Worm (Caenorhabditis elegans) whole organism, L1 larva: Measurements from ENCODE around the gene kin-19.

Source experiments
- aly-2 ChIP-seq: fragments of 150-350 bp; optimal IDR thresholded peaks from 2 replicates; lab custom pipeline; 2014; ENCODE audit warnings: missing biosample characterization, missing genetic modification characterization
- blmp-1 ChIP-seq: fragments of 150-350 bp; optimal IDR thresholded peaks from 2 replicates; lab custom pipeline; 2014; ENCODE audit warnings: missing biosample characterization, missing genetic modification characterization
- ceh-88 ChIP-seq: fragments of 200-800 bp; sonication (Bioruptor generic); IDR thresholded peaks from 2 replicates; pipeline ENCODE4 v1.3.6; 2022; ENCODE audit warnings: missing genetic modification characterization, missing compliant biosample characterization
- dpl-1 ChIP-seq, 3 experiments: fragments of 150-350 bp in 2 of 3; sonication (generic microtip) in 1 of 3; optimal IDR thresholded peaks; 2 replicates each; lab custom pipeline; 2014 to 2017; ENCODE audit warnings: missing biosample characterization in 3 of 3, missing genetic modification characterization in 3 of 3, missing genetic modification reagents in 3 of 3
- lin-15B ChIP-seq: fragments of 150-350 bp; sonication (generic microtip); optimal IDR thresholded peaks from 3 replicates; lab custom pipeline; 2014; ENCODE audit warnings: missing biosample characterization, missing genetic modification characterization
- lsy-2 ChIP-seq, 2 experiments: fragments of 150-350 bp; optimal IDR thresholded peaks; 2 replicates each; lab custom pipeline; 2014; ENCODE audit warnings: missing biosample characterization in 2 of 2, missing genetic modification characterization in 2 of 2
- mdl-1 ChIP-seq, 2 experiments: fragments of 150-350 bp; optimal IDR thresholded peaks; 2 replicates each; lab custom pipeline; 2014 to 2017; ENCODE audit warnings: missing biosample characterization in 2 of 2, missing genetic modification characterization in 2 of 2, inconsistent platforms in 1 of 2
- nhr-11 ChIP-seq: fragments of 150-350 bp; optimal IDR thresholded peaks from 2 replicates; lab custom pipeline; 2014; ENCODE audit warnings: missing biosample characterization, missing genetic modification characterization
- snpc-4 ChIP-seq: fragments of 150-350 bp; optimal IDR thresholded peaks from 2 replicates; lab custom pipeline; 2014; ENCODE audit warnings: missing biosample characterization, missing genetic modification characterization

DNA sequence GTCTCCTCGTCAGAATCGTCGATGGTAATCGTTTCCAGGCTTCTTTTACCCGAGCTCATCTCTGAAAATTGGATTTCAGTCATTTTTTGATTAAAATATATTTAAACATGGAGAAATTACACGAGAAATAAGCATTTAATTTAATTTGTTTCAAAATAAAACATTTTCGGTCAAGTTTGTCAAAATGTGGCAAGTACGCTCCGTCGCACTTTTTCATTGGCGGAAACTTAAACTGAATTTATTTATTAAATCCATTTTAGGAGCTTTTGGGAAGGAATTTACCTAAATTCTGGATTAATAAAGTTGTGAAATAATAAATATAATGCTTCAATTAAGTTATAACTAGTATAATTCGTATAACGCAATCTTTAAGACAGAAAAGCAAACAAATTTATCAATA lies 28.5 kb downstream of the kin-19 start, which contains the start of gene rcq-5:
- TF ChIP-seq blmp-1 (tag; lab: Kevin White, UChicago) (no peak), mdl-1 (tag; optimal IDR thresholded peaks at IDR 0.05; lab: Kevin White, UChicago) (no peak), nhr-11 (tag; lab: Kevin White, UChicago) (no peak), dpl-1 (GFP tag; optimal IDR thresholded peaks at IDR 0.05; lab: Kevin White, UChicago) (peak; percentile 78 to 90 (median 88)), lin-15B (tag; lab: Kevin White, UChicago) (peak; percentile 7), snpc-4 (no peak), lsy-2 (tag; optimal IDR thresholded peaks at IDR 0.05; lab: Kevin White, UChicago) (peak; percentile 43 to 73), aly-2 (tag; lab: Kevin White, UChicago) (no peak), ceh-88 (no peak)
